Fruit fly (Drosophila melanogaster): ENCODE measurements around the gene Df31.

- TF ChIP-seq h (GFP tag; optimal IDR thresholded peaks at IDR 0.05) (peak; percentile 40), GATAd (GFP tag; optimal IDR thresholded peaks at IDR 0.05) (no peak), brk (GFP tag; optimal IDR thresholded peaks at IDR 0.05) (no peak), OdsH (GFP tag; optimal IDR thresholded peaks at IDR 0.05) (peak; percentile 9)
Measured at dm6 chr2L:21657426-21657825, 27.7 kb upstream of the Df31 start.

Data from whole organism, wandering third instar larva.